Worm (Caenorhabditis elegans): ENCODE results near the gene let-268.

DNA sequence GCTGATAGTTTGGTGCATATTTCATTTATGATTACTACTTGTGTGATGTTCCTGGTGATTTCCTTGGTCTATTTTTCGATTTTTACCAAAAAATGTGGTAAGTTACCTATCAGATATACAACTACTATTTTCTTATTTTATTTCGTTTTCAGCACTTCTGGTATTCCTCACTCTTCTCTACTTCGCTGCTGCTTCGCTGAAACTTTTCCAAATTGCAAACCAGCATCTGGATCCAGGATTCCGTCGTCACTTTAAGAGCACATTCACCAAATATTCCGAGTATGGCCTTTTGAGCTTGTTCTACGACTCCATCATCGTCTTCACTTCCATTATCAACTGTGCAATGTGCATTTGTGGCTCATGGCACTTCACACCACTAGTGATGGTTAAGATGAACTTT lies 31.2 kb downstream of the let-268 start:
- no peak for TF ChIP-seq dao-5 (tag; optimal IDR thresholded peaks at IDR 0.05)
- TF ChIP-seq W03F9.2 (tag; optimal IDR thresholded peaks at IDR 0.05), result no peak
- no peak for TF ChIP-seq him-1 (tag; optimal IDR thresholded peaks at IDR 0.05)
